Worm (Caenorhabditis elegans) whole organism, young adult: ENCODE data around the gene pdi-1.

Experiments
- K12H6.12 ChIP-seq: fragments of 200-800 bp; sonication (Bioruptor generic); optimal IDR thresholded peaks from 2 replicates; lab custom pipeline; 2018; ENCODE audit warnings: mild to moderate bottlenecking, missing genetic modification characterization, missing compliant biosample characterization
- cebp-1 ChIP-seq, 2 experiments: fragments of 200-800 bp in 1 of 2; sonication (Bioruptor generic) in 1 of 2; sonication (generic microtip) in 1 of 2; IDR thresholded peaks in 1 of 2; optimal IDR thresholded peaks in 1 of 2; 2 replicates each; pipeline versions ENCODE4 v1.3.6 to Lab custom; 2017 to 2022; ENCODE audit warnings: missing compliant biosample characterization in 2 of 2, missing genetic modification characterization in 2 of 2, mild to moderate bottlenecking in 1 of 2, missing genetic modification reagents in 1 of 2, moderate library complexity in 1 of 2
- mxl-1 ChIP-seq: sonication (generic microtip); optimal IDR thresholded peaks from 2 replicates; lab custom pipeline; 2016; ENCODE audit warnings: missing genetic modification characterization, missing compliant biosample characterization

- no peak for TF ChIP-seq mxl-1 (tag; lab: Kevin White, UChicago)
- TF ChIP-seq cebp-1 (GFP tag; IDR thresholded peaks at IDR 0.05; lab: Robert Waterston, UW): no peak
- no peak for TF ChIP-seq cebp-1 (tag; optimal IDR thresholded peaks at IDR 0.05; lab: Kevin White, UChicago)
- TF ChIP-seq K12H6.12 (tag; lab: Kevin White, UChicago): no peak
These were observed 18.3 kb upstream of the pdi-1 start, which contains the start of gene C14B1.8 for ce11 chrIII:3719564-3719963.
